Worm (Caenorhabditis elegans): ENCODE results near the gene snu-13.

DNA sequence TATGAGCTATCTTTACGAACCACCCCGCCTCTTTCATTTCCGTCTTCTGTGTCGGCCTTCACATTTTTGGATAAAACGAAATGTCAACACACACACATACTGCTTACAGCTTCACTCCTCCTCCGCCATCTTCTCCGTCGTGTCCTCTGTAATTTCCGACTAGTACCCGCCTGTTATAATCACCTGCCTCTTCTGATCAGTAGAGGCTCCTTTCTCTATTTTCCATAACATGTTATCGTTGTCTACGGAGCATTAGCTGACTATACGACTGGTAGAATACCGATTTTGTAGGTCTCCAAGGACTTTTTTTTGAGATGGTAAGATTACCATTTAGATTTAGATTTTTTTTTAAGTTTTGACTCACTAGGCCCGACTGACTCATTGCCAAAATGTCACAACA, 26.5 kb upstream of the snu-13 start:
- no peak for TF ChIP-seq sea-2 (GFP tag; optimal IDR thresholded peaks at IDR 0.05)
- TF ChIP-seq tbx-2 (tag; optimal IDR thresholded peaks at IDR 0.05): no peak
- no peak for TF ChIP-seq jun-1 (tag; optimal IDR thresholded peaks at IDR 0.05)
- TF ChIP-seq nhr-28 (tag; optimal IDR thresholded peaks at IDR 0.05): no peak
- no peak for TF ChIP-seq ama-1 (optimal IDR thresholded peaks at IDR 0.05)
- no peak for TF ChIP-seq aly-2 (tag; optimal IDR thresholded peaks at IDR 0.05)
- TF ChIP-seq nhr-11 (tag; optimal IDR thresholded peaks at IDR 0.05): no peak

Measured in whole organism, L3 larva.